Worm (Caenorhabditis elegans) whole organism, L3 larva: ENCODE results near the gene B0457.2.

Experiments used
- ceh-82 ChIP-seq: fragments of 150-350 bp; optimal IDR thresholded peaks from 2 replicates; lab custom pipeline; 2014; ENCODE audit warnings: missing biosample characterization, missing genetic modification characterization
- fkh-10 ChIP-seq: sonication (generic microtip); optimal IDR thresholded peaks from 2 replicates; lab custom pipeline; 2017; ENCODE audit warnings: missing biosample characterization, missing genetic modification reagents, missing genetic modification characterization
- nhr-23 ChIP-seq: fragments of 150-350 bp; optimal IDR thresholded peaks from 2 replicates; lab custom pipeline; 2014; ENCODE audit warnings: missing biosample characterization, missing genetic modification reagents, missing genetic modification characterization
- nhr-237 ChIP-seq: fragments of 150-350 bp; optimal IDR thresholded peaks from 2 replicates; lab custom pipeline; 2014; ENCODE audit warnings: missing biosample characterization, missing genetic modification characterization
- nhr-76 ChIP-seq: fragments of 150-350 bp; sonication (generic microtip); optimal IDR thresholded peaks from 5 replicates; lab custom pipeline; 2014; ENCODE audit warnings: missing biosample characterization, missing genetic modification characterization
- nhr-77 ChIP-seq: fragments of 150-350 bp; optimal IDR thresholded peaks from 2 replicates; lab custom pipeline; 2014; ENCODE audit warnings: missing biosample characterization, missing genetic modification characterization
- unc-62 ChIP-seq: fragments of 150-350 bp; sonication (generic microtip); optimal IDR thresholded peaks from 4 replicates; lab custom pipeline; 2014; ENCODE audit warnings: missing biosample characterization, missing genetic modification reagents, missing genetic modification characterization
- ztf-11 ChIP-seq: fragments of 150-350 bp; optimal IDR thresholded peaks from 2 replicates; lab custom pipeline; 2014; ENCODE audit warnings: missing biosample characterization, missing genetic modification characterization

- TF ChIP-seq unc-62 (GFP tag; lab: Kevin White, UChicago) (no peak), nhr-237 (tag; lab: Kevin White, UChicago) (no peak), fkh-10 (GFP tag; lab: Kevin White, UChicago) (no peak), nhr-76 (tag; lab: Kevin White, UChicago) (no peak), nhr-77 (tag; lab: Kevin White, UChicago) (no peak), ztf-11 (tag; lab: Kevin White, UChicago) (no peak), nhr-23 (no peak), ceh-82 (tag; lab: Kevin White, UChicago) (no peak)
Observed at ce11 chrII:8903871-8904270, 22.5 kb downstream of the B0457.2 start.
